Fruit fly (Drosophila melanogaster) whole organism, wandering third instar larva: Measurements from ENCODE around the gene soti.

Experiments used
- Abd-B ChIP-seq: fragments of >200 bp; optimal IDR thresholded peaks from 2 replicates; lab custom pipeline; 2017; ENCODE audit warnings: missing biosample characterization, missing genetic modification characterization
- CG32264 ChIP-seq: fragments of 200-800 bp; sonication (Bioruptor generic); optimal IDR thresholded peaks from 2 replicates; lab custom pipeline; 2016; ENCODE audit warnings: missing biosample characterization, missing genetic modification characterization
- CG9705 ChIP-seq: fragments of 200-800 bp; sonication (Bioruptor generic); optimal IDR thresholded peaks from 2 replicates; lab custom pipeline; 2018; ENCODE audit warnings: missing biosample characterization, mild to moderate bottlenecking, missing genetic modification characterization
- CrebA ChIP-seq: fragments of 200-800 bp; sonication (Bioruptor generic); optimal IDR thresholded peaks from 2 replicates; lab custom pipeline; 2016; ENCODE audit warnings: missing biosample characterization, mild to moderate bottlenecking, missing genetic modification characterization, borderline replicate concordance
- Dfd ChIP-seq: fragments of >200 bp; optimal IDR thresholded peaks from 2 replicates; lab custom pipeline; 2017; ENCODE audit warnings: missing biosample characterization, missing genetic modification characterization
- Dif ChIP-seq: fragments of 200-275, 200-300 bp; sonication (Bioruptor generic); optimal IDR thresholded peaks from 2 replicates; lab custom pipeline; 2018; ENCODE audit warnings: missing biosample characterization, missing genetic modification characterization; ENCODE audit not compliant: partially characterized antibody
- GATAd ChIP-seq: sonication (Bioruptor generic); optimal IDR thresholded peaks from 2 replicates; lab custom pipeline; 2016; ENCODE audit warnings: missing biosample characterization, missing genetic modification characterization
- HLH106 ChIP-seq: fragments of 200-800 bp; optimal IDR thresholded peaks from 3 replicates; lab custom pipeline; 2019; ENCODE audit warnings: missing biosample characterization, mild to moderate bottlenecking, missing genetic modification characterization, moderate library complexity
- Hnf4 ChIP-seq: fragments of 200-800 bp; sonication (Bioruptor generic); optimal IDR thresholded peaks from 2 replicates; lab custom pipeline; 2016; ENCODE audit warnings: missing biosample characterization, mild to moderate bottlenecking, missing genetic modification characterization
- Hr78 ChIP-seq: fragments of >200 bp; optimal IDR thresholded peaks from 2 replicates; lab custom pipeline; 2017; ENCODE audit warnings: missing biosample characterization, missing genetic modification characterization
- Hr83 ChIP-seq: fragments of 200-300 bp; sonication (Bioruptor generic); optimal IDR thresholded peaks from 2 replicates; lab custom pipeline; 2016; ENCODE audit warnings: missing biosample characterization, mild to moderate bottlenecking, missing genetic modification characterization, moderate library complexity; ENCODE audit not compliant: poor library complexity, severe bottlenecking
- Jra ChIP-seq: sonication (Bioruptor generic); optimal IDR thresholded peaks from 2 replicates; lab custom pipeline; 2016; ENCODE audit warnings: missing biosample characterization, missing genetic modification characterization
- Mio ChIP-seq: sonication (Bioruptor generic); optimal IDR thresholded peaks from 2 replicates; lab custom pipeline; 2016; ENCODE audit warnings: missing biosample characterization, missing genetic modification characterization
- Myc ChIP-seq: fragments of >200 bp; optimal IDR thresholded peaks from 2 replicates; lab custom pipeline; 2017
- N ChIP-seq: fragments of >200 bp; optimal IDR thresholded peaks from 2 replicates; lab custom pipeline; 2018; ENCODE audit warnings: missing biosample characterization, missing external identifiers, missing genetic modification characterization
- OdsH ChIP-seq: fragments of 200-800 bp; sonication (Bioruptor generic); optimal IDR thresholded peaks from 2 replicates; lab custom pipeline; 2016; ENCODE audit warnings: missing biosample characterization, mild to moderate bottlenecking, missing genetic modification characterization
- Rel ChIP-seq, 2 experiments: fragments of 200-800 bp; sonication (Bioruptor generic) in 1 of 2; optimal IDR thresholded peaks; 2 replicates in 1 of 2; 3 replicates in 1 of 2; lab custom pipeline; 2016 to 2019; ENCODE audit warnings: mild to moderate bottlenecking in 2 of 2, missing biosample characterization in 2 of 2, missing genetic modification characterization in 2 of 2, moderate library complexity in 1 of 2
- Sp1 ChIP-seq: fragments of 200-800 bp; sonication (Bioruptor generic); optimal IDR thresholded peaks from 3 replicates; lab custom pipeline; 2019; ENCODE audit warnings: missing biosample characterization, mild to moderate bottlenecking, missing genetic modification characterization, moderate library complexity
- Vsx2 ChIP-seq: fragments of 200-300, 225-300 bp; sonication (Bioruptor generic); optimal IDR thresholded peaks from 2 replicates; lab custom pipeline; 2018; ENCODE audit warnings: missing biosample characterization, missing genetic modification characterization; ENCODE audit not compliant: partially characterized antibody
- br ChIP-seq: fragments of 200-800 bp; sonication (Bioruptor generic); optimal IDR thresholded peaks from 2 replicates; lab custom pipeline; 2016; ENCODE audit warnings: missing biosample characterization, missing genetic modification characterization
- brk ChIP-seq: fragments of 200-800 bp; sonication (Bioruptor generic); optimal IDR thresholded peaks from 2 replicates; lab custom pipeline; 2016; ENCODE audit warnings: missing biosample characterization, mild to moderate bottlenecking, missing genetic modification characterization
- dl ChIP-seq, 2 experiments: fragments of 175-275, 200-275 bp in 1 of 2; fragments of 200-275 bp in 1 of 2; sonication (Bioruptor generic); optimal IDR thresholded peaks; lab custom pipeline; 2018; ENCODE audit warnings: mild to moderate bottlenecking in 2 of 2, missing biosample characterization in 2 of 2, missing genetic modification characterization in 2 of 2, moderate library complexity in 2 of 2; ENCODE audit not compliant: partially characterized antibody in 2 of 2, insufficient read depth in 1 of 2
- dmrt93B ChIP-seq: fragments of 200-800 bp; sonication (Bioruptor generic); optimal IDR thresholded peaks from 2 replicates; lab custom pipeline; 2018; ENCODE audit warnings: missing biosample characterization, mild to moderate bottlenecking, missing genetic modification characterization
- dsf ChIP-seq: sonication (Bioruptor generic); optimal IDR thresholded peaks from 2 replicates; lab custom pipeline; 2016; ENCODE audit warnings: missing biosample characterization, missing genetic modification characterization, borderline replicate concordance
- ey ChIP-seq: fragments of 200-800 bp; sonication (Bioruptor generic); optimal IDR thresholded peaks from 2 replicates; lab custom pipeline; 2016; ENCODE audit warnings: missing biosample characterization, missing genetic modification characterization
- foxo ChIP-seq, 2 experiments: fragments of 200-800 bp; sonication (Bioruptor generic); optimal IDR thresholded peaks; 2 replicates in 1 of 2; 3 replicates in 1 of 2; lab custom pipeline; 2016 to 2017; ENCODE audit warnings: missing biosample characterization in 2 of 2, missing genetic modification characterization in 2 of 2
- fru ChIP-seq: fragments of 200-800 bp; sonication (Bioruptor generic); optimal IDR thresholded peaks from 3 replicates; lab custom pipeline; 2016; ENCODE audit warnings: missing biosample characterization, mild to moderate bottlenecking, missing genetic modification characterization
- h ChIP-seq: fragments of 200-800 bp; sonication (Bioruptor generic); optimal IDR thresholded peaks from 3 replicates; lab custom pipeline; 2016; ENCODE audit warnings: missing biosample characterization, mild to moderate bottlenecking, missing genetic modification characterization
- jim ChIP-seq: fragments of 175-275, 200-325 bp; sonication (Bioruptor generic); optimal IDR thresholded peaks from 2 replicates; lab custom pipeline; 2016; ENCODE audit warnings: missing biosample characterization, mild to moderate bottlenecking, missing genetic modification characterization
- lola ChIP-seq: fragments of >200 bp; optimal IDR thresholded peaks from 2 replicates; lab custom pipeline; 2017; ENCODE audit warnings: missing biosample characterization, missing genetic modification characterization
- pan ChIP-seq: fragments of >200 bp; optimal IDR thresholded peaks from 2 replicates; lab custom pipeline; 2017
- psq ChIP-seq: fragments of 200-800 bp; sonication (Bioruptor generic); optimal IDR thresholded peaks from 3 replicates; lab custom pipeline; 2017; ENCODE audit warnings: missing biosample characterization, mild to moderate bottlenecking, missing genetic modification characterization, moderate library complexity
- rgr ChIP-seq: fragments of 200-800 bp; sonication (Bioruptor generic); optimal IDR thresholded peaks from 3 replicates; lab custom pipeline; 2016; ENCODE audit warnings: missing biosample characterization, mild to moderate bottlenecking, missing genetic modification characterization
- sage ChIP-seq: fragments of 200-800 bp; sonication (Bioruptor generic); optimal IDR thresholded peaks from 2 replicates; lab custom pipeline; 2016; ENCODE audit warnings: missing biosample characterization, mild to moderate bottlenecking, missing genetic modification characterization
- sv ChIP-seq: fragments of 200-800 bp; sonication (Bioruptor generic); optimal IDR thresholded peaks from 3 replicates; lab custom pipeline; 2016; ENCODE audit warnings: missing biosample characterization, missing genetic modification characterization
- tai ChIP-seq: sonication (Bioruptor generic); optimal IDR thresholded peaks from 2 replicates; lab custom pipeline; 2016; ENCODE audit warnings: missing biosample characterization, missing genetic modification characterization
- usp ChIP-seq: fragments of >200 bp; optimal IDR thresholded peaks from 2 replicates; lab custom pipeline; 2017; ENCODE audit warnings: missing biosample characterization, missing genetic modification characterization
- woc ChIP-seq: sonication (Bioruptor generic); optimal IDR thresholded peaks from 2 replicates; lab custom pipeline; 2016; ENCODE audit warnings: missing biosample characterization, mild to moderate bottlenecking, missing genetic modification characterization

soti gene

DNA sequence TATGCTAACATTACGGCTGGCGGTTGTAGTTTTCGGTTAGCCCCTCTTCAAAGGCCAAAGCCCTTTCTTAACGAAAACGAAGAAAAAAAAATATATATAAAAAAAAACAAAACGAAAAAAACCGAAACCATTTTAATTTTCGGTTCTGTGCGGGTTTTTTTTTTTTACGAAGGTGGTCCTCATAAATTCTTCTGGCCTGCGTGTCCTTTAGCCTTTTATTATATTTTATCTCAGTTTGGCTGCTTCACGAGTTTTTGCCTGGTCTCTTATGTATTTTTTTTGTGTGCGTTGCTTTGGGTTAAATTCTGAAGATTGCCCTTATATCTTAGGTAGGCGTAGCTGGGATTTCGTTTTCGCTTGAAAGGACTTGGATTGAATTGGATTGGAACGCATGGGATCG lies 17.1 kb upstream of the soti start:
- TF ChIP-seq Abd-B (GFP tag; lab: Kevin White, UChicago), result no peak
- TF ChIP-seq Hr78 (GFP tag; lab: Kevin White, UChicago), result no peak
- peak; percentile 7 for TF ChIP-seq fru (GFP tag; lab: Kevin White, UChicago)
- TF ChIP-seq rgr, result no peak
- TF ChIP-seq dsf (GFP tag; lab: Kevin White, UChicago), result no peak
- TF ChIP-seq CG32264 (GFP tag; lab: Kevin White, UChicago), result no peak
- peak; percentile 36 for TF ChIP-seq Rel (GFP tag; optimal IDR thresholded peaks at IDR 0.05; lab: Kevin White, UChicago)
- no peak for TF ChIP-seq Rel (tag; optimal IDR thresholded peaks at IDR 0.05; lab: Kevin White, UChicago)
- TF ChIP-seq Jra, result no peak
- no peak for TF ChIP-seq Myc (lab: Kevin White, UChicago)
- peak; percentile 76 for TF ChIP-seq CrebA (GFP tag; lab: Kevin White, UChicago)
- no peak for TF ChIP-seq OdsH (GFP tag; lab: Kevin White, UChicago)
- TF ChIP-seq foxo (GFP tag; optimal IDR thresholded peaks at IDR 0.05; lab: Kevin White, UChicago), result no peak
- TF ChIP-seq psq (GFP tag; lab: Kevin White, UChicago), result no peak
- no peak for TF ChIP-seq Vsx2 (GFP tag; lab: Kevin White, UChicago)
- TF ChIP-seq pan (lab: Kevin White, UChicago), result no peak
- TF ChIP-seq Sp1 (GFP tag; lab: Kevin White, UChicago), result no peak
- peak; percentile 64 for TF ChIP-seq brk (GFP tag; lab: Kevin White, UChicago)
- TF ChIP-seq woc (GFP tag; lab: Kevin White, UChicago), result no peak
- no peak for TF ChIP-seq sv (GFP tag; lab: Kevin White, UChicago)
- TF ChIP-seq jim, result no peak
- TF ChIP-seq h, result no peak
- no peak for TF ChIP-seq lola (GFP tag; lab: Kevin White, UChicago)

DNA sequence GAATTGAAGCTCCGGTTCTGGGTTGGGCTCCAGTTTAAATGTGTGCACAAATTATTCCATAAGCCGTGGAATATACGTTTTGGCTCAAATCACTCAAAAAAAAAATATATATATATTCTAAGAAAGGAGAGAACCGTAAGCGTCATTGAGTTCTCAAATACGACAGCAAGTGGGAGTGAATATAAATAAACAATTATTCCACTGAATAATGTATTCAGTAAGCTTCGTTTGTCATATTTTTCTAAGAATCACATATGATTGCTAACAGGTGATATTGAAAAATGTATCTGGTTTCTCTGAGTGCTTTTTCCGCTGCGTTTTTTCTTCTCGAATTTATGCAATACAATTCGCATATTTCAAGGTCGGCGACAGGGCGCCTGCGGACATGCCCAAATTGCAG lies 16.4 kb upstream of the soti start:
- TF ChIP-seq HLH106 (tag; lab: Kevin White, UChicago) (peak; percentile 65), usp (GFP tag; lab: Kevin White, UChicago) (no peak), sage (GFP tag; lab: Kevin White, UChicago) (peak; percentile 40), foxo (GFP tag; optimal IDR thresholded peaks at IDR 0.05; lab: Kevin White, UChicago) (peak in 1 of 2 experiments; percentile 64), Rel (GFP tag; optimal IDR thresholded peaks at IDR 0.05; lab: Kevin White, UChicago) (no peak), Rel (tag; optimal IDR thresholded peaks at IDR 0.05; lab: Kevin White, UChicago) (no peak), Sp1 (GFP tag; lab: Kevin White, UChicago) (peak; percentile 73), h (no peak), OdsH (GFP tag; lab: Kevin White, UChicago) (peak; percentile 35), Hnf4 (peak; percentile 11), CG9705 (GFP tag; lab: Kevin White, UChicago) (peak; percentile 49), lola (GFP tag; lab: Kevin White, UChicago) (no peak), Hr78 (GFP tag; lab: Kevin White, UChicago) (no peak), fru (GFP tag; lab: Kevin White, UChicago) (peak; percentile 70), rgr (no peak), dmrt93B (GFP tag; lab: Kevin White, UChicago) (peak; percentile 59), CG32264 (GFP tag; lab: Kevin White, UChicago) (no peak)

DNA sequence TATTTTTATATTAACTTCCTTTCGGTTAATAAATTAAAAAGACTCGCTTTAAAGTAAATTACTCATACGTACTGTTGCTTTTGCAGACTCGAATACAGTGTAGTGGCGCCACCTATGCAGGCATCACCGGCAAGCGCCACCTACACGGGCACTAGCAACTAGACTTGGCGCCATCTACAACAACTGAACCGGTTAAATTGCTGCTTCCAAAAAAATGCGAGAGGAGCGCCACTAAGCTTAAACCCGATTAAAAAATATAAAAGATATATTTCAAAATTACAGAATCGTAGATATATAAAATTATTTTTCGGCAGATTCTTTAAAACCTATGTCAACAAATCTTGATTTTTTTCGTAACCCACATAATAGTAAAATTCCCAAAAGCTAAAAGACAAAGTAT lies 9.8 kb upstream of the soti start:
- TF ChIP-seq psq (GFP tag; lab: Kevin White, UChicago) (peak; percentile 33), Mio (no peak), jim (no peak), sage (GFP tag; lab: Kevin White, UChicago) (peak; percentile 53), CG9705 (GFP tag; lab: Kevin White, UChicago) (peak; percentile 83), CG32264 (GFP tag; lab: Kevin White, UChicago) (no peak), Rel (GFP tag; optimal IDR thresholded peaks at IDR 0.05; lab: Kevin White, UChicago) (no peak), Rel (tag; optimal IDR thresholded peaks at IDR 0.05; lab: Kevin White, UChicago) (peak; percentile 29), foxo (GFP tag; optimal IDR thresholded peaks at IDR 0.05; lab: Kevin White, UChicago) (peak in 1 of 2 experiments; percentile 86), GATAd (GFP tag; lab: Kevin White, UChicago) (peak; percentile 22), rgr (peak; percentile 67), pan (lab: Kevin White, UChicago) (no peak), Dif (no peak), Vsx2 (GFP tag; lab: Kevin White, UChicago) (no peak), Jra (no peak), woc (GFP tag; lab: Kevin White, UChicago) (no peak), OdsH (GFP tag; lab: Kevin White, UChicago) (peak; percentile 72), tai (peak; percentile 79), dl (GFP tag; optimal IDR thresholded peaks at IDR 0.05; lab: Kevin White, UChicago; ENCODE audit: insufficient read depth in 1 of 2, partially characterized antibody in 2 of 2) (no peak), h (peak; percentile 91), ey (GFP tag; lab: Kevin White, UChicago) (peak; percentile 52), CrebA (GFP tag; lab: Kevin White, UChicago) (no peak), Dfd (GFP tag; lab: Kevin White, UChicago) (no peak), dmrt93B (GFP tag; lab: Kevin White, UChicago) (peak; percentile 79), sv (GFP tag; lab: Kevin White, UChicago) (no peak), Myc (lab: Kevin White, UChicago) (peak; percentile 94), Hnf4 (peak; percentile 62), br (peak; percentile 73), Abd-B (GFP tag; lab: Kevin White, UChicago) (no peak), HLH106 (tag; lab: Kevin White, UChicago) (peak; percentile 82), Hr78 (GFP tag; lab: Kevin White, UChicago) (no peak), lola (GFP tag; lab: Kevin White, UChicago) (no peak), Sp1 (GFP tag; lab: Kevin White, UChicago) (peak; percentile 46), usp (GFP tag; lab: Kevin White, UChicago) (no peak), dsf (GFP tag; lab: Kevin White, UChicago) (no peak), fru (GFP tag; lab: Kevin White, UChicago) (peak; percentile 82), Hr83 (peak; percentile 77), N (GFP tag; lab: Kevin White, UChicago) (no peak), brk (GFP tag; lab: Kevin White, UChicago) (peak; percentile 32)
